Fruit fly (Drosophila melanogaster): Measurements from ENCODE around the gene CG15387.

CG15387 gene

dm6 chr2L:2182735-2183340, 43.3 kb downstream of the CG15387 start:
- TF ChIP-seq CG17186 (GFP tag; optimal IDR thresholded peaks at IDR 0.05) (peak; percentile 43), Dref (GFP tag; IDR thresholded peaks at IDR 0.05) (no peak), Ravus (GFP tag; IDR thresholded peaks at IDR 0.05) (no peak), CG11695 (GFP tag; IDR thresholded peaks at IDR 0.05) (peak; percentile 56; the same call in 2 of the 3 replicates), esg (GFP tag; conservative IDR thresholded peaks at IDR 0.05) (no peak; the same call in 1 of the 2 replicates), org-1 (GFP tag; optimal IDR thresholded peaks at IDR 0.05) (peak; percentile 75), pzg (GFP tag; optimal IDR thresholded peaks at IDR 0.05) (no peak), CG17328 (GFP tag; IDR thresholded peaks at IDR 0.05) (peak; percentile 88), zfh1 (GFP tag; IDR thresholded peaks at IDR 0.05) (peak; percentile 94), crol (GFP tag; IDR thresholded peaks at IDR 0.05) (no peak), abd-A (tag; optimal IDR thresholded peaks at IDR 0.05) (no peak), Doc2 (GFP tag; IDR thresholded peaks at IDR 0.05) (no peak), CG3726 (GFP tag; IDR thresholded peaks at IDR 0.05) (peak; percentile 56; the same call in 2 of the 3 replicates), wdn (GFP tag; IDR thresholded peaks at IDR 0.05) (no peak), Dek (tag; optimal IDR thresholded peaks at IDR 0.05) (no peak), E2f2 (GFP tag; IDR thresholded peaks at IDR 0.05) (0 out of 2 replicates have a peak, but pooled peaks have one; percentile 27), CG2712 (tag; optimal IDR thresholded peaks at IDR 0.05) (peak; percentile 89), ind (GFP tag; optimal IDR thresholded peaks at IDR 0.05) (no peak), NC2α (GFP tag; optimal IDR thresholded peaks at IDR 0.05) (peak; percentile 62), CG14014 (GFP tag; IDR thresholded peaks at IDR 0.05) (no peak), CG9817 (tag; optimal IDR thresholded peaks at IDR 0.05) (no peak), CG10543 (GFP tag; optimal IDR thresholded peaks at IDR 0.05) (no peak), CG18619 (GFP tag; optimal IDR thresholded peaks at IDR 0.05) (peak; percentile 25), Fer2 (tag; optimal IDR thresholded peaks at IDR 0.05) (no peak), tin (GFP tag; optimal IDR thresholded peaks at IDR 0.05) (peak; percentile 69), zen (tag; optimal IDR thresholded peaks at IDR 0.05) (peak; percentile 79), her (GFP tag; optimal IDR thresholded peaks at IDR 0.05) (peak; percentile 48), peb (GFP tag; IDR thresholded peaks at IDR 0.05) (0 out of 2 replicates have a peak, but pooled peaks have one; percentile 25), Spps (tag; optimal IDR thresholded peaks at IDR 0.05) (peak; percentile 77), klu (GFP tag; IDR thresholded peaks at IDR 0.05) (no peak), danr (GFP tag; IDR thresholded peaks at IDR 0.05) (no peak), CG10462 (GFP tag; optimal IDR thresholded peaks at IDR 0.05) (peak; percentile 12), bigmax (GFP tag; optimal IDR thresholded peaks at IDR 0.05) (no peak), BEAF-32 (GFP tag; optimal IDR thresholded peaks at IDR 0.05) (no peak), Kr (GFP tag; optimal IDR thresholded peaks at IDR 0.05) (no peak), CG2889 (GFP tag; IDR thresholded peaks at IDR 0.05) (no peak), CG14050 (GFP tag; IDR thresholded peaks at IDR 0.05) (no peak), CG14710 (tag; optimal IDR thresholded peaks at IDR 0.05) (peak; percentile 84), Hsf (GFP tag; optimal IDR thresholded peaks at IDR 0.05) (peak; percentile 64), CG9932 (GFP tag; IDR thresholded peaks at IDR 0.05) (no peak), hth (optimal IDR thresholded peaks at IDR 0.05) (no peak), NfI (GFP tag; optimal IDR thresholded peaks at IDR 0.05) (no peak), CG31365 (tag; optimal IDR thresholded peaks at IDR 0.05) (no peak), CrebB (tag; optimal IDR thresholded peaks at IDR 0.05) (no peak), kah (GFP tag; optimal IDR thresholded peaks at IDR 0.05) (no peak), croc (GFP tag; conservative IDR thresholded peaks at IDR 0.05) (peak; percentile 71), CG11504 (tag; optimal IDR thresholded peaks at IDR 0.05) (peak; percentile 30), Neu2 (GFP tag; optimal IDR thresholded peaks at IDR 0.05; ENCODE audit: borderline replicate concordance) (peak; percentile 14), knrl (GFP tag; IDR thresholded peaks at IDR 0.05; ENCODE audit: partially characterized antibody) (no peak), CG15479 (GFP tag; optimal IDR thresholded peaks at IDR 0.05) (no peak), CG17912 (GFP tag; optimal IDR thresholded peaks at IDR 0.05) (no peak)

Data from whole organism, embryonic.